Fruit fly (Drosophila melanogaster) whole organism, embryonic: ENCODE data around the gene CG1246.

Source experiments
- CG12299 ChIP-seq: fragments of 200-800 bp; sonication (Bioruptor generic); optimal IDR thresholded peaks from 2 replicates; lab custom pipeline; 2018; ENCODE audit warnings: missing biosample characterization, mild to moderate bottlenecking, missing genetic modification characterization
- CG12769 ChIP-seq: fragments of 200-800 bp; sonication (Bioruptor generic); optimal IDR thresholded peaks from 2 replicates; lab custom pipeline; 2019; ENCODE audit warnings: missing biosample characterization, mild to moderate bottlenecking, missing genetic modification characterization, moderate library complexity
- CG13287 ChIP-seq: fragments of 200-800 bp; sonication (Bioruptor generic); IDR thresholded peaks from 2 replicates; pipeline ENCODE4 v1.3.6; 2022; ENCODE audit warnings: missing biosample characterization, missing genetic modification characterization; ENCODE audit not compliant: partially characterized antibody
- CG14965 ChIP-seq: fragments of 200-800 bp; sonication (Bioruptor generic); optimal IDR thresholded peaks from 2 replicates; lab custom pipeline; 2016; ENCODE audit warnings: missing biosample characterization, missing genetic modification characterization, borderline replicate concordance
- CG15479 ChIP-seq: fragments of 200-800 bp; sonication (Bioruptor generic); optimal IDR thresholded peaks from 3 replicates; lab custom pipeline; 2019; ENCODE audit warnings: missing biosample characterization, mild to moderate bottlenecking, missing genetic modification characterization, moderate library complexity
- CG15696 ChIP-seq: fragments of 200-800 bp; sonication (Bioruptor generic); optimal IDR thresholded peaks from 2 replicates; lab custom pipeline; 2019; ENCODE audit warnings: missing biosample characterization, mild to moderate bottlenecking, missing genetic modification characterization, moderate library complexity
- CG17385 ChIP-seq: fragments of 200-800 bp; sonication (Bioruptor generic); optimal IDR thresholded peaks from 3 replicates; lab custom pipeline; 2018; ENCODE audit warnings: missing biosample characterization, mild to moderate bottlenecking, missing genetic modification characterization
- CG1792 ChIP-seq: fragments of 200-800 bp; sonication (Bioruptor generic); optimal IDR thresholded peaks from 2 replicates; lab custom pipeline; 2016; ENCODE audit warnings: missing biosample characterization, missing genetic modification characterization
- CG2120 ChIP-seq: fragments of 200-800 bp; sonication (Bioruptor generic); optimal IDR thresholded peaks from 3 replicates; lab custom pipeline; 2016; ENCODE audit warnings: missing biosample characterization, missing genetic modification characterization
- CG2678 ChIP-seq: fragments of 200-800 bp; sonication (Bioruptor generic); optimal IDR thresholded peaks from 3 replicates; lab custom pipeline; 2019; ENCODE audit warnings: missing biosample characterization, mild to moderate bottlenecking, missing genetic modification characterization, moderate library complexity
- CG31441 ChIP-seq: fragments of 200-800 bp; sonication (Bioruptor generic); IDR thresholded peaks from 2 replicates; pipeline ENCODE4 v1.3.6; 2022; ENCODE audit warnings: missing biosample characterization, missing genetic modification characterization
- CG3163 ChIP-seq: fragments of 200-800 bp; sonication (Bioruptor generic); optimal IDR thresholded peaks from 3 replicates; lab custom pipeline; 2016; ENCODE audit warnings: missing biosample characterization, missing genetic modification characterization
- CG3407 ChIP-seq: fragments of 200-800 bp; sonication (Bioruptor generic); optimal IDR thresholded peaks from 2 replicates; lab custom pipeline; 2018; ENCODE audit warnings: missing biosample characterization, mild to moderate bottlenecking, missing genetic modification characterization
- CG34376 ChIP-seq: fragments of 200-800 bp; sonication (Bioruptor generic); optimal IDR thresholded peaks from 2 replicates; lab custom pipeline; 2018; ENCODE audit warnings: missing biosample characterization, mild to moderate bottlenecking, missing genetic modification characterization
- CG4328 ChIP-seq: fragments of 200-800 bp; sonication (Bioruptor generic); optimal IDR thresholded peaks from 3 replicates; lab custom pipeline; 2017; ENCODE audit warnings: missing biosample characterization, missing genetic modification reagents, missing genetic modification characterization
- CG4360 ChIP-seq: fragments of 200-800 bp; sonication (Bioruptor generic); IDR thresholded peaks from 2 replicates; pipeline ENCODE4 v1.3.6; 2022; ENCODE audit warnings: missing biosample characterization, missing genetic modification characterization
- CG4707 ChIP-seq: fragments of 200-800 bp; sonication (Bioruptor generic); optimal IDR thresholded peaks from 2 replicates; lab custom pipeline; 2018; ENCODE audit warnings: missing biosample characterization, mild to moderate bottlenecking, missing genetic modification characterization, moderate library complexity
- CHES-1-like ChIP-seq: fragments of 200-800 bp; sonication (Bioruptor generic); optimal IDR thresholded peaks from 2 replicates; lab custom pipeline; 2016; ENCODE audit warnings: missing biosample characterization, missing genetic modification characterization
- Chrac-16 ChIP-seq: fragments of 200-800 bp; sonication (Bioruptor generic); optimal IDR thresholded peaks from 3 replicates; lab custom pipeline; 2016; ENCODE audit warnings: missing biosample characterization, missing genetic modification characterization
- D19A ChIP-seq: fragments of 200-800 bp; optimal IDR thresholded peaks from 3 replicates; lab custom pipeline; 2019; ENCODE audit warnings: missing biosample characterization, mild to moderate bottlenecking, missing genetic modification characterization, moderate library complexity
- Dad ChIP-seq: fragments of 200-800 bp; sonication (Bioruptor generic); optimal IDR thresholded peaks from 3 replicates; lab custom pipeline; 2016; ENCODE audit warnings: missing biosample characterization, missing genetic modification characterization
- Dll ChIP-seq: fragments of 200-800 bp; sonication (Bioruptor generic); IDR thresholded peaks from 4 replicates; pipeline ENCODE4 v1.3.6; 2022; ENCODE audit warnings: missing biosample characterization, missing genetic modification characterization; ENCODE audit not compliant: partially characterized antibody
- E2f1 ChIP-seq: fragments of 200-800 bp; sonication (Bioruptor generic); IDR thresholded peaks from 2 replicates; pipeline ENCODE4 v1.3.6; 2022; ENCODE audit warnings: missing biosample characterization, missing genetic modification characterization
- Ets97D ChIP-seq: fragments of 200-800 bp; sonication (Bioruptor generic); optimal IDR thresholded peaks from 3 replicates; lab custom pipeline; 2016; ENCODE audit warnings: missing biosample characterization, missing genetic modification characterization
- Gug ChIP-seq: fragments of 200-800 bp; sonication (Bioruptor generic); IDR thresholded peaks from 4 replicates; pipeline ENCODE4 v1.3.6; 2022; ENCODE audit warnings: missing biosample characterization, missing genetic modification characterization
- Hr3 ChIP-seq: fragments of 200-800 bp; sonication (Bioruptor generic); optimal IDR thresholded peaks from 3 replicates; lab custom pipeline; 2016; ENCODE audit warnings: missing biosample characterization, missing genetic modification characterization
- MESR4 ChIP-seq: fragments of 200-800 bp; sonication (Bioruptor generic); optimal IDR thresholded peaks from 2 replicates; lab custom pipeline; 2018; ENCODE audit warnings: missing biosample characterization, mild to moderate bottlenecking, missing genetic modification characterization, moderate library complexity
- Max ChIP-seq: fragments of 200-800 bp; sonication (Bioruptor generic); optimal IDR thresholded peaks from 2 replicates; lab custom pipeline; 2016; ENCODE audit warnings: missing biosample characterization, mild to moderate bottlenecking, missing genetic modification characterization
- Med ChIP-seq: fragments of 200-800 bp; sonication (Bioruptor generic); peaks from one replicate; lab custom pipeline; 2016; ENCODE audit warnings: missing biosample characterization, missing genetic modification characterization, mild to moderate bottlenecking, inconsistent platforms, moderate library complexity
- Scr ChIP-seq: fragments of 200-800 bp; sonication (Bioruptor generic); IDR thresholded peaks from 2 replicates; pipeline ENCODE4 v1.3.6; 2022; ENCODE audit warnings: missing biosample characterization, missing genetic modification characterization; ENCODE audit not compliant: partially characterized antibody
- Sry-β ChIP-seq: fragments of 200-800 bp; sonication (Bioruptor generic); optimal IDR thresholded peaks from 2 replicates; lab custom pipeline; 2018; ENCODE audit warnings: missing biosample characterization, mild to moderate bottlenecking, missing genetic modification characterization, moderate library complexity
- Ssrp ChIP-seq: fragments of 200-800 bp; sonication (Bioruptor generic); optimal IDR thresholded peaks from 2 replicates; lab custom pipeline; 2018; ENCODE audit warnings: missing biosample characterization, mild to moderate bottlenecking, missing genetic modification characterization, moderate library complexity
- Taf1 ChIP-seq: fragments of 200-800 bp; sonication (Bioruptor generic); IDR thresholded peaks from 2 replicates; pipeline ENCODE4 v1.3.6; 2022; ENCODE audit warnings: missing biosample characterization, missing genetic modification characterization
- Xbp1 ChIP-seq: fragments of 200-800 bp; sonication (Bioruptor generic); optimal IDR thresholded peaks from 3 replicates; lab custom pipeline; 2016; ENCODE audit warnings: missing biosample characterization, mild to moderate bottlenecking, missing genetic modification characterization
- ara ChIP-seq: fragments of 200-800 bp; sonication (Bioruptor generic); IDR thresholded peaks from 2 replicates; pipeline ENCODE4 v1.3.6; 2022; ENCODE audit warnings: missing biosample characterization, missing genetic modification characterization
- bowl ChIP-seq: fragments of 200-800 bp; sonication (Bioruptor generic); IDR thresholded peaks from 2 replicates; pipeline ENCODE4 v1.3.6; 2022; ENCODE audit warnings: missing biosample characterization, missing genetic modification characterization
- cg ChIP-seq: fragments of 200-800 bp; sonication (Bioruptor generic); optimal IDR thresholded peaks from 3 replicates; lab custom pipeline; 2019; ENCODE audit warnings: missing biosample characterization, mild to moderate bottlenecking, missing genetic modification characterization, moderate library complexity
- crp ChIP-seq, 2 experiments: fragments of 200-800 bp; sonication (Bioruptor generic); optimal IDR thresholded peaks; 2 replicates in 1 of 2; 3 replicates in 1 of 2; lab custom pipeline; 2017; ENCODE audit warnings: missing biosample characterization in 2 of 2, missing genetic modification characterization in 2 of 2, mild to moderate bottlenecking in 1 of 2, moderate library complexity in 1 of 2
- emc ChIP-seq: fragments of 200-800 bp; sonication (Bioruptor generic); optimal IDR thresholded peaks from 2 replicates; lab custom pipeline; 2016; ENCODE audit warnings: missing biosample characterization, missing genetic modification characterization
- fu2 ChIP-seq: fragments of 200-800 bp; sonication (Bioruptor generic); optimal IDR thresholded peaks from 2 replicates; lab custom pipeline; 2016; ENCODE audit warnings: missing biosample characterization, missing genetic modification characterization
- gcm ChIP-seq: fragments of 200-800 bp; sonication (Bioruptor generic); optimal IDR thresholded peaks from 2 replicates; lab custom pipeline; 2019; ENCODE audit warnings: missing biosample characterization, mild to moderate bottlenecking, missing genetic modification characterization, moderate library complexity
- gcm2 ChIP-seq: fragments of 200-800 bp; sonication (Bioruptor generic); optimal IDR thresholded peaks from 2 replicates; lab custom pipeline; 2016; ENCODE audit warnings: missing biosample characterization, missing genetic modification characterization
- pnt ChIP-seq: fragments of 200-800 bp; sonication (Bioruptor generic); optimal IDR thresholded peaks from 3 replicates; lab custom pipeline; 2016; ENCODE audit warnings: missing biosample characterization, missing genetic modification characterization
- repo ChIP-seq: fragments of 200-800 bp; sonication (Bioruptor generic); optimal IDR thresholded peaks from 2 replicates; lab custom pipeline; 2016; ENCODE audit warnings: missing biosample characterization, missing genetic modification characterization
- run ChIP-seq: fragments of 200-800 bp; sonication (Bioruptor generic); optimal IDR thresholded peaks from 3 replicates; lab custom pipeline; 2018; ENCODE audit warnings: missing biosample characterization, mild to moderate bottlenecking, missing genetic modification characterization
- schlank ChIP-seq: fragments of 200-800 bp; sonication (Bioruptor generic); optimal IDR thresholded peaks from 2 replicates; lab custom pipeline; 2018; ENCODE audit warnings: missing biosample characterization, mild to moderate bottlenecking, missing genetic modification characterization
- slou ChIP-seq: fragments of 200-800 bp; sonication (Bioruptor generic); optimal IDR thresholded peaks from 3 replicates; lab custom pipeline; 2016; ENCODE audit warnings: missing biosample characterization, missing genetic modification characterization
- slp2 ChIP-seq: fragments of 200-800 bp; sonication (Bioruptor generic); optimal IDR thresholded peaks from 2 replicates; lab custom pipeline; 2016; ENCODE audit warnings: missing biosample characterization, missing genetic modification characterization
- stwl ChIP-seq: fragments of 200-800 bp; sonication (Bioruptor generic); optimal IDR thresholded peaks from 3 replicates; lab custom pipeline; 2018; ENCODE audit warnings: missing biosample characterization, mild to moderate bottlenecking, missing genetic modification characterization, moderate library complexity
- sug ChIP-seq: fragments of 200-800 bp; optimal IDR thresholded peaks from 2 replicates; lab custom pipeline; 2019; ENCODE audit warnings: missing biosample characterization, mild to moderate bottlenecking, missing genetic modification characterization, moderate library complexity

CG1246 gene

dm6 chr3L:2631406-2631805 is 16.4 kb upstream of the CG1246 start, which contains the start of the genes CG42245 and MEP-1 (continued):
- TF ChIP-seq Scr (GFP tag; lab: Robert Waterston, UW): peak; percentile 69
- no peak for TF ChIP-seq Taf1 (GFP tag; lab: Robert Waterston, UW)
- TF ChIP-seq CG34376 (GFP tag; lab: Kevin White, UChicago): peak; percentile 19
- TF ChIP-seq gcm2 (GFP tag; lab: Kevin White, UChicago): peak; percentile 61
- no peak for TF ChIP-seq CG31441 (GFP tag; lab: Robert Waterston, UW)
- TF ChIP-seq Ssrp: peak; percentile 16
- no peak for TF ChIP-seq Sry-β (GFP tag; lab: Kevin White, UChicago)
- TF ChIP-seq CG2120 (GFP tag; lab: Kevin White, UChicago): peak; percentile 73
- peak; percentile 57 for TF ChIP-seq Dad
- TF ChIP-seq Xbp1 (GFP tag; lab: Kevin White, UChicago): peak; percentile 57
- peak; percentile 91 to 96 for TF ChIP-seq crp (GFP tag; optimal IDR thresholded peaks at IDR 0.05; lab: Kevin White, UChicago)
- no peak for TF ChIP-seq CG4707 (GFP tag; lab: Kevin White, UChicago)
- no peak for TF ChIP-seq CG14965
- peak; percentile 42 for TF ChIP-seq sug (tag; lab: Kevin White, UChicago)
- TF ChIP-seq Max (GFP tag; lab: Kevin White, UChicago): peak; percentile 69
- TF ChIP-seq gcm (GFP tag; lab: Kevin White, UChicago): peak; percentile 17
- TF ChIP-seq CG2678: no peak
- peak; percentile 10 for TF ChIP-seq CG12299 (tag; lab: Kevin White, UChicago)
- TF ChIP-seq slp2 (GFP tag; lab: Kevin White, UChicago): no peak
- TF ChIP-seq run (tag; lab: Kevin White, UChicago): peak; percentile 34
- no peak for TF ChIP-seq emc (GFP tag; lab: Kevin White, UChicago)
- peak; percentile 16 for TF ChIP-seq CG3407 (GFP tag; lab: Kevin White, UChicago)
- no peak for TF ChIP-seq CG4360 (GFP tag; lab: Robert Waterston, UW)
- no peak for TF ChIP-seq CG12769 (tag; lab: Kevin White, UChicago)
- no peak for TF ChIP-seq E2f1 (GFP tag; lab: Robert Waterston, UW)
- TF ChIP-seq Chrac-16 (GFP tag; lab: Kevin White, UChicago): peak; percentile 34
- no peak for TF ChIP-seq schlank (tag; lab: Kevin White, UChicago)
- no peak for TF ChIP-seq slou
- TF ChIP-seq CG1792: peak; percentile 45
- no peak for TF ChIP-seq CG15479 (GFP tag; lab: Kevin White, UChicago)

dm6 chr3L:2632048-2632762 is 15.6 kb upstream of the CG1246 start:
- TF ChIP-seq pnt (no peak), MESR4 (GFP tag; lab: Kevin White, UChicago) (peak; percentile 94), CG13287 (GFP tag; lab: Robert Waterston, UW) (peak; percentile 55; the same call in 1 of the 2 replicates), fu2 (GFP tag; lab: Kevin White, UChicago) (peak; percentile 31), cg (peak; percentile 88), ara (no peak), D19A (tag; lab: Kevin White, UChicago) (peak; percentile 93), CHES-1-like (GFP tag; lab: Kevin White, UChicago) (peak; percentile 11), CG3163 (GFP tag; lab: Kevin White, UChicago) (peak; percentile 14), bowl (GFP tag; lab: Robert Waterston, UW) (no peak), CG15696 (tag; lab: Kevin White, UChicago) (no peak), Med (GFP tag; lab: Kevin White, UChicago) (peak; percentile 82), repo (GFP tag; lab: Kevin White, UChicago) (no peak), Dll (0 out of 4 replicates have a peak, but pooled peaks have one; percentile 26), CG4328 (GFP tag; lab: Kevin White, UChicago) (no peak), CG17385 (GFP tag; lab: Kevin White, UChicago) (peak; percentile 43), Ets97D (GFP tag; lab: Kevin White, UChicago) (peak; percentile 14), Hr3 (no peak), Gug (GFP tag; lab: Robert Waterston, UW) (no peak), stwl (no peak)
